Worm (Caenorhabditis elegans): ENCODE measurements around the gene sre-46.

sre-46 gene

ce11 chrII:13739423-13739822, 18.3 kb upstream of the sre-46 start:
- TF ChIP-seq pes-1 (GFP tag; IDR thresholded peaks at IDR 0.05) (no peak), tra-4 (tag; optimal IDR thresholded peaks at IDR 0.05) (no peak), ama-1 (optimal IDR thresholded peaks at IDR 0.05) (no peak), ceh-13 (GFP tag; optimal IDR thresholded peaks at IDR 0.05) (no peak), ceh-36 (tag; optimal IDR thresholded peaks at IDR 0.05) (peak; percentile 22)

- no peak for TF ChIP-seq flt-1 (GFP tag; IDR thresholded peaks at IDR 0.05)
- TF ChIP-seq sea-1 (GFP tag; conservative IDR thresholded peaks at IDR 0.05), result 0 out of 2 replicates have a peak, but pooled peaks have one; percentile 32
Observed at ce11 chrII:13737751-13738525, 16.8 kb upstream of the sre-46 start.

- TF ChIP-seq hmg-4 (GFP tag; optimal IDR thresholded peaks at IDR 0.05) (peak; percentile 4), ceh-13 (GFP tag; optimal IDR thresholded peaks at IDR 0.05) (no peak)
Observed at ce11 chrII:13736906-13737305, 15.8 kb upstream of the sre-46 start.

ce11 chrII:13736089-13736488, 15.0 kb upstream of the sre-46 start, which contains the start of gene R06B9.5:
TSS of gene R06B9.5 (plus strand) at chrII:13736320.
- TF ChIP-seq ceh-36 (tag; optimal IDR thresholded peaks at IDR 0.05) (no peak), tra-4 (tag; optimal IDR thresholded peaks at IDR 0.05) (no peak), sea-1 (GFP tag; conservative IDR thresholded peaks at IDR 0.05) (no peak), tbx-37 (GFP tag; conservative IDR thresholded peaks at IDR 0.05) (no peak), ama-1 (optimal IDR thresholded peaks at IDR 0.05) (no peak), hmg-4 (GFP tag; optimal IDR thresholded peaks at IDR 0.05) (no peak), ceh-13 (GFP tag; optimal IDR thresholded peaks at IDR 0.05) (no peak), pes-1 (GFP tag; IDR thresholded peaks at IDR 0.05) (no peak), tbx-11 (GFP tag; IDR thresholded peaks at IDR 0.05) (no peak), hnd-1 (tag; optimal IDR thresholded peaks at IDR 0.05) (no peak), hmbx-1 (tag; optimal IDR thresholded peaks at IDR 0.05) (no peak), B0310.2 (tag; optimal IDR thresholded peaks at IDR 0.05) (no peak), scrt-1 (GFP tag; IDR thresholded peaks at IDR 0.05) (no peak), aly-1 (tag; optimal IDR thresholded peaks at IDR 0.05) (no peak), ets-7 (tag; optimal IDR thresholded peaks at IDR 0.05) (no peak), flt-1 (GFP tag; IDR thresholded peaks at IDR 0.05) (no peak)

- no peak for TF ChIP-seq hnd-1 (tag; optimal IDR thresholded peaks at IDR 0.05)
- no peak for TF ChIP-seq F13C5.2 (tag; optimal IDR thresholded peaks at IDR 0.05)
- no peak for TF ChIP-seq tra-4 (tag; optimal IDR thresholded peaks at IDR 0.05)
- TF ChIP-seq flt-1 (GFP tag; IDR thresholded peaks at IDR 0.05), result no peak
- no peak for TF ChIP-seq ceh-13 (GFP tag; optimal IDR thresholded peaks at IDR 0.05)
- TF ChIP-seq hmg-4 (GFP tag; optimal IDR thresholded peaks at IDR 0.05), result no peak
- no peak for TF ChIP-seq pes-1 (GFP tag; IDR thresholded peaks at IDR 0.05)
- no peak for TF ChIP-seq scrt-1 (GFP tag; IDR thresholded peaks at IDR 0.05)
- no peak for TF ChIP-seq tbx-11 (GFP tag; IDR thresholded peaks at IDR 0.05)
- no peak for TF ChIP-seq hmbx-1 (tag; optimal IDR thresholded peaks at IDR 0.05)
- no peak for TF ChIP-seq tbx-37 (GFP tag; conservative IDR thresholded peaks at IDR 0.05)
- TF ChIP-seq ceh-36 (tag; optimal IDR thresholded peaks at IDR 0.05), result no peak
Observed at ce11 chrII:13732577-13732976, 11.5 kb upstream of the sre-46 start.

ce11 chrII:13732146-13732545, 11.0 kb upstream of the sre-46 start:
- TF ChIP-seq B0310.2 (tag; optimal IDR thresholded peaks at IDR 0.05), result no peak
- no peak for TF ChIP-seq sea-1 (GFP tag; conservative IDR thresholded peaks at IDR 0.05)
- TF ChIP-seq F13C5.2 (tag; optimal IDR thresholded peaks at IDR 0.05), result no peak

- TF ChIP-seq sea-1 (GFP tag; conservative IDR thresholded peaks at IDR 0.05) (no peak), tbx-37 (GFP tag; conservative IDR thresholded peaks at IDR 0.05) (no peak), ets-7 (tag; optimal IDR thresholded peaks at IDR 0.05) (no peak), hnd-1 (tag; optimal IDR thresholded peaks at IDR 0.05) (no peak), ama-1 (optimal IDR thresholded peaks at IDR 0.05) (no peak), pes-1 (GFP tag; IDR thresholded peaks at IDR 0.05) (no peak), F13C5.2 (tag; optimal IDR thresholded peaks at IDR 0.05) (no peak), flt-1 (GFP tag; IDR thresholded peaks at IDR 0.05) (no peak), tra-4 (tag; optimal IDR thresholded peaks at IDR 0.05) (no peak), ceh-36 (tag; optimal IDR thresholded peaks at IDR 0.05) (no peak)
Observed at ce11 chrII:13729416-13729815, 8.3 kb upstream of the sre-46 start, which contains the start of gene Y54G9A.9. TSS of gene Y54G9A.9 (plus strand) at chrII:13729716.

- TF ChIP-seq F13C5.2 (tag; optimal IDR thresholded peaks at IDR 0.05) (no peak), flt-1 (GFP tag; IDR thresholded peaks at IDR 0.05) (no peak), hmbx-1 (tag; optimal IDR thresholded peaks at IDR 0.05) (no peak), ets-7 (tag; optimal IDR thresholded peaks at IDR 0.05) (no peak), tra-4 (tag; optimal IDR thresholded peaks at IDR 0.05) (no peak), tbx-37 (GFP tag; conservative IDR thresholded peaks at IDR 0.05) (no peak), pes-1 (GFP tag; IDR thresholded peaks at IDR 0.05) (no peak)
Observed at ce11 chrII:13725793-13726192, 4.7 kb upstream of the sre-46 start, which contains the start of the genes Y54G9A.7 and bub-3. TSS of gene Y54G9A.7 (minus strand) at chrII:13725799. TSS of gene bub-3 (plus strand) at chrII:13726062.

ce11 chrII:13723754-13724153, 2.6 kb upstream of the sre-46 start:
- TF ChIP-seq ets-7 (tag; optimal IDR thresholded peaks at IDR 0.05) (no peak), pes-1 (GFP tag; IDR thresholded peaks at IDR 0.05) (no peak), F13C5.2 (tag; optimal IDR thresholded peaks at IDR 0.05) (no peak), ama-1 (optimal IDR thresholded peaks at IDR 0.05) (no peak), hnd-1 (tag; optimal IDR thresholded peaks at IDR 0.05) (no peak), hmbx-1 (tag; optimal IDR thresholded peaks at IDR 0.05) (no peak), hmg-4 (GFP tag; optimal IDR thresholded peaks at IDR 0.05) (no peak), aly-1 (tag; optimal IDR thresholded peaks at IDR 0.05) (no peak), ceh-13 (GFP tag; optimal IDR thresholded peaks at IDR 0.05) (no peak), B0310.2 (tag; optimal IDR thresholded peaks at IDR 0.05) (no peak), flt-1 (GFP tag; IDR thresholded peaks at IDR 0.05) (no peak), tra-4 (tag; optimal IDR thresholded peaks at IDR 0.05) (no peak), ceh-36 (tag; optimal IDR thresholded peaks at IDR 0.05) (no peak), sea-1 (GFP tag; conservative IDR thresholded peaks at IDR 0.05) (no peak), tbx-37 (GFP tag; conservative IDR thresholded peaks at IDR 0.05) (no peak)
